Comparison of ENCODE assay signal across 3 fruit fly cellular contexts in the genomic region with DNA sequence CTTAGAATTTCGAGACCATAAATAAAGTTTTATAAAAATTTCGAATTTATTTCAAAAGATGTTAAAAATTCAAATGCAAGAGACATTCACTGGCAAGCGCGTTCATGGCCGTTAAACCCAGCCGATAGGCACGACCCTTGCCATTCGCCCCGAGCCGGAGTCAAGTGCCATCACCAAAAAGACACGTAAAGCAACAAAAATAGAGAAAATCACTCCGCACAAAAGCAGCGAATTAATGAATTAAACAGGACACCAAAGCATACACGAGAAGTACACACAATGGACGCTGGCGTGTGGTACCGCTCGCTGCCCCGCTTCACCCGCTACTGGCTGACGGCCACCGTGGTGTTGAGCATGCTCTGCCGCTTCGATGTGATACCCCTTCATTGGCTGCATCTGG.
A peak's percentile ranks its signal among the peaks of the same experiment; 100 is the strongest.
TF ChIP-seq lines count a peak whose summit lies in the region.

A gene (plus strand): TSS at position 1 of the 400 bp plus-strand sequence.

TF ChIP-seq in whole organism, adult, 20 proteins besides CTCF, POLR2A, EP300 and RAD21 (continued from another document):
- no peak for TF ChIP-seq cnc (optimal IDR thresholded peaks at IDR 0.05; lab: Kevin White, UChicago)
- TF ChIP-seq pad (GFP tag; optimal IDR thresholded peaks at IDR 0.05; lab: Kevin White, UChicago): no peak
TF ChIP-seq in whole organism, adult: peak in this region for 5.

TF ChIP-seq in whole organism, embryonic, 481 proteins besides CTCF, POLR2A, EP300 and RAD21 (continued from another document and continues in another):
- no peak for TF ChIP-seq dpn (GFP tag; optimal IDR thresholded peaks at IDR 0.05; lab: Kevin White, UChicago)
- TF ChIP-seq CG6813 (GFP tag; optimal IDR thresholded peaks at IDR 0.05; lab: Kevin White, UChicago): no peak
- no peak for TF ChIP-seq CG32767 (GFP tag; IDR thresholded peaks at IDR 0.05; lab: Robert Waterston, UW)
- no peak for TF ChIP-seq CG14965 (GFP tag; optimal IDR thresholded peaks at IDR 0.05; lab: Kevin White, UChicago; ENCODE audit: borderline replicate concordance)
- no peak for TF ChIP-seq chn (GFP tag; optimal IDR thresholded peaks at IDR 0.05; lab: Kevin White, UChicago)
- peak; percentile 14 for TF ChIP-seq gfzf (GFP tag; optimal IDR thresholded peaks at IDR 0.05; lab: Kevin White, UChicago)
- peak; percentile 86 for TF ChIP-seq hb (GFP tag; IDR thresholded peaks at IDR 0.05; lab: Robert Waterston, UW; ENCODE audit: partially characterized antibody)
- no peak for TF ChIP-seq en (GFP tag; optimal IDR thresholded peaks at IDR 0.05; lab: Kevin White, UChicago)
- TF ChIP-seq fd3F (GFP tag; optimal IDR thresholded peaks at IDR 0.05; lab: Kevin White, UChicago): no peak
- no peak for TF ChIP-seq CG13123 (GFP tag; optimal IDR thresholded peaks at IDR 0.05; lab: Kevin White, UChicago)
- TF ChIP-seq Lim3 (GFP tag; IDR thresholded peaks at IDR 0.05; lab: Robert Waterston, UW): no peak
- TF ChIP-seq zfh2 (GFP tag; optimal IDR thresholded peaks at IDR 0.05; lab: Kevin White, UChicago): no peak
- TF ChIP-seq CG5245 (GFP tag; optimal IDR thresholded peaks at IDR 0.05; lab: Kevin White, UChicago): no peak
- TF ChIP-seq Opbp (GFP tag; IDR thresholded peaks at IDR 0.05; lab: Robert Waterston, UW; ENCODE audit: partially characterized antibody): peak; percentile 94
- no peak for TF ChIP-seq CG4730 (GFP tag; IDR thresholded peaks at IDR 0.05; lab: Robert Waterston, UW)
- TF ChIP-seq CG32532 (GFP tag; IDR thresholded peaks at IDR 0.05; lab: Robert Waterston, UW): no peak
- peak; percentile 7 for TF ChIP-seq lilli (GFP tag; optimal IDR thresholded peaks at IDR 0.05; lab: Kevin White, UChicago)
- TF ChIP-seq shn (GFP tag; optimal IDR thresholded peaks at IDR 0.05; lab: Kevin White, UChicago): no peak
- peak; percentile 75; the same call in 2 of the 3 replicates for TF ChIP-seq CG34422 (GFP tag; IDR thresholded peaks at IDR 0.05; lab: Robert Waterston, UW)
- no peak for TF ChIP-seq fd64A (GFP tag; optimal IDR thresholded peaks at IDR 0.05; lab: Kevin White, UChicago)
- no peak for TF ChIP-seq Taf1 (GFP tag; IDR thresholded peaks at IDR 0.05; lab: Robert Waterston, UW)
- TF ChIP-seq CG4617 (GFP tag; optimal IDR thresholded peaks at IDR 0.05; lab: Kevin White, UChicago; ENCODE audit: borderline replicate concordance): peak; percentile 88
- no peak for TF ChIP-seq Deaf1 (tag; optimal IDR thresholded peaks at IDR 0.05; lab: Kevin White, UChicago)
- no peak for TF ChIP-seq ems (GFP tag; optimal IDR thresholded peaks at IDR 0.05; lab: Kevin White, UChicago)
- peak; percentile 37 for TF ChIP-seq Atf3 (GFP tag; optimal IDR thresholded peaks at IDR 0.05; lab: Kevin White, UChicago)
- TF ChIP-seq croc (GFP tag; conservative IDR thresholded peaks at IDR 0.05; lab: Robert Waterston, UW): no peak
- no peak for TF ChIP-seq Awh (GFP tag; IDR thresholded peaks at IDR 0.05; lab: Robert Waterston, UW)
- no peak for TF ChIP-seq sc (optimal IDR thresholded peaks at IDR 0.05; lab: Kevin White, UChicago)
- no peak for TF ChIP-seq sc (GFP tag; optimal IDR thresholded peaks at IDR 0.05; lab: Kevin White, UChicago)
- TF ChIP-seq sqz (GFP tag; optimal IDR thresholded peaks at IDR 0.05; lab: Kevin White, UChicago): no peak
- peak; percentile 95 for TF ChIP-seq CG13287 (GFP tag; IDR thresholded peaks at IDR 0.05; lab: Robert Waterston, UW; ENCODE audit: partially characterized antibody)
- TF ChIP-seq p53 (GFP tag; optimal IDR thresholded peaks at IDR 0.05; lab: Kevin White, UChicago): no peak
- TF ChIP-seq vnd (GFP tag; IDR thresholded peaks at IDR 0.05; lab: Robert Waterston, UW; ENCODE audit: partially characterized antibody): peak; percentile 86
- TF ChIP-seq CG12769 (tag; optimal IDR thresholded peaks at IDR 0.05; lab: Kevin White, UChicago): no peak
- no peak for TF ChIP-seq CG12299 (tag; optimal IDR thresholded peaks at IDR 0.05; lab: Kevin White, UChicago)
- no peak for TF ChIP-seq prd (optimal IDR thresholded peaks at IDR 0.05; lab: Kevin White, UChicago)
- no peak for TF ChIP-seq prd (GFP tag; IDR thresholded peaks at IDR 0.05; lab: Robert Waterston, UW)
- TF ChIP-seq HLH54F (GFP tag; optimal IDR thresholded peaks at IDR 0.05; lab: Kevin White, UChicago): no peak
- no peak for TF ChIP-seq da (GFP tag; optimal IDR thresholded peaks at IDR 0.05; lab: Kevin White, UChicago)
- TF ChIP-seq dm (GFP tag; optimal IDR thresholded peaks at IDR 0.05; lab: Kevin White, UChicago): no peak
- no peak for TF ChIP-seq fd96Cb (tag; optimal IDR thresholded peaks at IDR 0.05; lab: Kevin White, UChicago)
- TF ChIP-seq CG17612 (GFP tag; IDR thresholded peaks at IDR 0.05; lab: Robert Waterston, UW): no peak
- no peak for TF ChIP-seq pfk (GFP tag; optimal IDR thresholded peaks at IDR 0.05; lab: Kevin White, UChicago)
- no peak for TF ChIP-seq slp2 (GFP tag; optimal IDR thresholded peaks at IDR 0.05; lab: Kevin White, UChicago)
- no peak for TF ChIP-seq CG15601 (tag; optimal IDR thresholded peaks at IDR 0.05; lab: Kevin White, UChicago)
- no peak for TF ChIP-seq sob (GFP tag; IDR thresholded peaks at IDR 0.05; lab: Robert Waterston, UW)
- no peak for TF ChIP-seq nerfin-1 (tag; optimal IDR thresholded peaks at IDR 0.05; lab: Kevin White, UChicago)
- no peak for TF ChIP-seq Elba2 (GFP tag; optimal IDR thresholded peaks at IDR 0.05; lab: Kevin White, UChicago)
- no peak for TF ChIP-seq mirr (GFP tag; optimal IDR thresholded peaks at IDR 0.05; lab: Kevin White, UChicago)
- TF ChIP-seq Hr3 (GFP tag; optimal IDR thresholded peaks at IDR 0.05; lab: Kevin White, UChicago): no peak
- TF ChIP-seq CG7745 (tag; optimal IDR thresholded peaks at IDR 0.05; lab: Kevin White, UChicago): no peak
- no peak for TF ChIP-seq NFAT (GFP tag; IDR thresholded peaks at IDR 0.05; lab: Robert Waterston, UW)
- no peak for TF ChIP-seq CG10959 (GFP tag; IDR thresholded peaks at IDR 0.05; lab: Robert Waterston, UW)
- no peak for TF ChIP-seq CG14014 (GFP tag; IDR thresholded peaks at IDR 0.05; lab: Robert Waterston, UW)
- TF ChIP-seq Oaz (GFP tag; IDR thresholded peaks at IDR 0.05; lab: Robert Waterston, UW): no peak
- no peak for TF ChIP-seq toy (GFP tag; IDR thresholded peaks at IDR 0.05; lab: Robert Waterston, UW)
- TF ChIP-seq usp (GFP tag; optimal IDR thresholded peaks at IDR 0.05; lab: Kevin White, UChicago): no peak
- TF ChIP-seq HLH4C (GFP tag; IDR thresholded peaks at IDR 0.05; lab: Robert Waterston, UW; ENCODE audit: partially characterized antibody): peak; percentile 79
- no peak for TF ChIP-seq CG1792 (GFP tag; optimal IDR thresholded peaks at IDR 0.05; lab: Kevin White, UChicago)
- peak; percentile 94 for TF ChIP-seq bbx (GFP tag; IDR thresholded peaks at IDR 0.05; lab: Robert Waterston, UW; ENCODE audit: partially characterized antibody)
- TF ChIP-seq HmgD (GFP tag; optimal IDR thresholded peaks at IDR 0.05; lab: Kevin White, UChicago): peak; percentile 7
- peak; percentile 23 for TF ChIP-seq CG13624 (GFP tag; optimal IDR thresholded peaks at IDR 0.05; lab: Kevin White, UChicago)
- TF ChIP-seq HmgZ (tag; optimal IDR thresholded peaks at IDR 0.05; lab: Kevin White, UChicago): no peak
- no peak for TF ChIP-seq ERR (GFP tag; optimal IDR thresholded peaks at IDR 0.05; lab: Kevin White, UChicago)

TF ChIP-seq in whole organism, prepupa, 60 proteins besides CTCF, POLR2A, EP300 and RAD21 (continued from another document):
- TF ChIP-seq CG7368 (GFP tag; optimal IDR thresholded peaks at IDR 0.05; lab: Kevin White, UChicago) (no peak), CG4318 (GFP tag; optimal IDR thresholded peaks at IDR 0.05; lab: Kevin White, UChicago) (no peak), Met (GFP tag; optimal IDR thresholded peaks at IDR 0.05; lab: Kevin White, UChicago) (no peak), esn (GFP tag; optimal IDR thresholded peaks at IDR 0.05; lab: Kevin White, UChicago) (peak; percentile 35), eg (GFP tag; IDR thresholded peaks at IDR 0.05; lab: Robert Waterston, UW) (no peak; the same call in 2 of the 3 replicates), salr (GFP tag; optimal IDR thresholded peaks at IDR 0.05; lab: Kevin White, UChicago) (no peak)
